Fruit fly (Drosophila melanogaster): ENCODE data around the gene eyg.

The eyg gene

dm6 chr3L:12468016-12468415 lies at the start of gene eyg:
Gene eyg (minus strand): TSS chr3L:12468021.
- TF ChIP-seq amos (GFP tag; IDR thresholded peaks at IDR 0.05; ENCODE audit: partially characterized antibody): peak; percentile 65; the same call in 1 of the 2 replicates
- no peak for TF ChIP-seq CG3995 (GFP tag; optimal IDR thresholded peaks at IDR 0.05)
- 0 out of 2 replicates have a peak, but pooled peaks have one; percentile 12 for TF ChIP-seq CG1024 (GFP tag; IDR thresholded peaks at IDR 0.05)
- 0 out of 2 replicates have a peak, but pooled peaks have one; percentile 18 for TF ChIP-seq CG9932 (GFP tag; IDR thresholded peaks at IDR 0.05)
- peak; percentile 79 for TF ChIP-seq crol (GFP tag; IDR thresholded peaks at IDR 0.05)
- TF ChIP-seq CG34224 (GFP tag; IDR thresholded peaks at IDR 0.05; ENCODE audit: partially characterized antibody): peak; percentile 31; the same call in 1 of the 3 replicates
- TF ChIP-seq Pdp1 (GFP tag; optimal IDR thresholded peaks at IDR 0.05): peak in 1 of 2 experiments; percentile 75
- peak; percentile 8 for TF ChIP-seq fu2 (GFP tag; optimal IDR thresholded peaks at IDR 0.05)
- TF ChIP-seq CG3281 (GFP tag; optimal IDR thresholded peaks at IDR 0.05): no peak
- peak; percentile 77 for TF ChIP-seq CG17912 (GFP tag; optimal IDR thresholded peaks at IDR 0.05)
- TF ChIP-seq CG8924 (tag; optimal IDR thresholded peaks at IDR 0.05): peak; percentile 44
- peak; percentile 86 for TF ChIP-seq cg (GFP tag; optimal IDR thresholded peaks at IDR 0.05)
- 0 out of 3 replicates have a peak, but pooled peaks have one; percentile 35 for TF ChIP-seq CG11695 (GFP tag; IDR thresholded peaks at IDR 0.05)
- TF ChIP-seq bsh (GFP tag; optimal IDR thresholded peaks at IDR 0.05): peak in 1 of 2 experiments; percentile 55
- peak; percentile 36 for TF ChIP-seq CG10543 (GFP tag; optimal IDR thresholded peaks at IDR 0.05)
- TF ChIP-seq Nf-YB (GFP tag; optimal IDR thresholded peaks at IDR 0.05): peak; percentile 100
- no peak for TF ChIP-seq CG4282 (GFP tag; optimal IDR thresholded peaks at IDR 0.05)
- peak; percentile 36 for TF ChIP-seq p53 (GFP tag; optimal IDR thresholded peaks at IDR 0.05)
- peak; percentile 37 for TF ChIP-seq NC2β (GFP tag; optimal IDR thresholded peaks at IDR 0.05)
- TF ChIP-seq wor (GFP tag; IDR thresholded peaks at IDR 0.05): no peak
- TF ChIP-seq MTF-1 (GFP tag; optimal IDR thresholded peaks at IDR 0.05; ENCODE audit: borderline replicate concordance): no peak
- TF ChIP-seq CG14667 (GFP tag; IDR thresholded peaks at IDR 0.05): no peak
- peak; percentile 72 for TF ChIP-seq psq (GFP tag; optimal IDR thresholded peaks at IDR 0.05)
- TF ChIP-seq Hsf (GFP tag; optimal IDR thresholded peaks at IDR 0.05): peak; percentile 32
- no peak for TF ChIP-seq CG7963 (GFP tag; IDR thresholded peaks at IDR 0.05; ENCODE audit: partially characterized antibody)
- peak; percentile 79 for TF ChIP-seq pb (GFP tag; optimal IDR thresholded peaks at IDR 0.05)
- TF ChIP-seq CG8478 (optimal IDR thresholded peaks at IDR 0.05): peak; percentile 93
- no peak for TF ChIP-seq CG4730 (GFP tag; IDR thresholded peaks at IDR 0.05)
- peak; percentile 26; the same call in 1 of the 2 replicates for TF ChIP-seq GATAe (GFP tag; conservative IDR thresholded peaks at IDR 0.05)
- no peak for TF ChIP-seq Lpt (GFP tag; optimal IDR thresholded peaks at IDR 0.05)
- TF ChIP-seq CG12299 (tag; optimal IDR thresholded peaks at IDR 0.05): no peak
- peak; percentile 30 for TF ChIP-seq CG33213 (GFP tag; optimal IDR thresholded peaks at IDR 0.05)
- TF ChIP-seq salm (tag; optimal IDR thresholded peaks at IDR 0.05): no peak
- no peak for TF ChIP-seq CG18011 (GFP tag; optimal IDR thresholded peaks at IDR 0.05)
- peak; percentile 97 for TF ChIP-seq ewg (GFP tag; optimal IDR thresholded peaks at IDR 0.05)
- TF ChIP-seq Antp (GFP tag; optimal IDR thresholded peaks at IDR 0.05): no peak
- peak; percentile 8 for TF ChIP-seq pho (GFP tag; optimal IDR thresholded peaks at IDR 0.05)
- peak; percentile 74 for TF ChIP-seq hkb (optimal IDR thresholded peaks at IDR 0.05)
- 0 out of 2 replicates have a peak, but pooled peaks have one; percentile 51 for TF ChIP-seq hkb (GFP tag; IDR thresholded peaks at IDR 0.05)
- no peak for TF ChIP-seq H2.0 (GFP tag; IDR thresholded peaks at IDR 0.05)
- peak; percentile 100 for TF ChIP-seq z (GFP tag; IDR thresholded peaks at IDR 0.05)
- TF ChIP-seq CkIIα-i1 (GFP tag; IDR thresholded peaks at IDR 0.05): no peak
- TF ChIP-seq hbn (GFP tag; IDR thresholded peaks at IDR 0.05; ENCODE audit: partially characterized antibody): no peak
- 0 out of 3 replicates have a peak, but pooled peaks have one; percentile 25 for TF ChIP-seq zen2 (GFP tag; IDR thresholded peaks at IDR 0.05; ENCODE audit: partially characterized antibody)
- TF ChIP-seq tll (GFP tag; optimal IDR thresholded peaks at IDR 0.05): peak in 1 of 2 experiments; percentile 36
- no peak for TF ChIP-seq Sox102F (GFP tag; optimal IDR thresholded peaks at IDR 0.05)
- peak; percentile 71 for TF ChIP-seq nau (GFP tag; optimal IDR thresholded peaks at IDR 0.05)
- no peak for TF ChIP-seq tio (GFP tag; optimal IDR thresholded peaks at IDR 0.05)
- TF ChIP-seq CG6791 (GFP tag; IDR thresholded peaks at IDR 0.05; ENCODE audit: partially characterized antibody): peak; percentile 58; the same call in 2 of the 3 replicates
